Fruit fly (Drosophila melanogaster): ENCODE measurements around the gene lsn.
A peak's percentile ranks its signal among the peaks of the same experiment; 100 is the strongest.

DNA sequence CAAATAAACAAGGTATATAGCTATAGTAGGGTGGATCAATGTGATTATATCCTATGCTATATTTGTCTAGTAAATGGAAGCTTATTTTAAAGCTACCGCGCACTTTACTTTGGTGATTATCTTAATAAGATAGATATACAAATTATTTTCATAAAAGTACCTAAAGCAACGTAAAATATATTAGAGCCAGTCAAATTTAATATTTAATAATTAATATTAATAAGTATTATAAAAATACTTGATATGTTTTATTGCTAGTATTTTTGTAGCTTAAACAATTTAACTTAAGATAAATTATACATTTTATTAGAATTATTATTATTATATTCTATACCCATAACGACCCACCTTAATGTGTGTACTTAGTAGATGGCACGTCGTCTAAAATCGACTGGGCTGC lies 25.3 kb upstream of the lsn start:
- TF ChIP-seq CG8301 (tag; optimal IDR thresholded peaks at IDR 0.05) (peak; percentile 76), CG8159 (tag; optimal IDR thresholded peaks at IDR 0.05) (peak; percentile 90), gl (tag; optimal IDR thresholded peaks at IDR 0.05) (no peak), CG10348 (GFP tag; IDR thresholded peaks at IDR 0.05) (no peak), CG13204 (GFP tag; optimal IDR thresholded peaks at IDR 0.05) (no peak)
